Fruit fly (Drosophila melanogaster) whole organism: ENCODE data around the gene syd.

Source experiments
- CG8478 ChIP-seq: fragments of >200 bp; optimal IDR thresholded peaks from 2 replicates; lab custom pipeline; 2018; ENCODE audit warnings: inconsistent platforms
- Dll ChIP-seq: fragments of >200 bp; optimal IDR thresholded peaks from 2 replicates; lab custom pipeline; 2017
- EcR ChIP-seq, 2 experiments: fragments of >200 bp; optimal IDR thresholded peaks; 2 replicates each; lab custom pipeline; 2017; ENCODE audit warnings: missing biosample characterization in 2 of 2, missing genetic modification characterization in 2 of 2, missing genetic modification reagents in 2 of 2
- pan ChIP-seq: fragments of >200 bp; optimal IDR thresholded peaks from 2 replicates; lab custom pipeline; 2017
- psq ChIP-seq: fragments of >200 bp; optimal IDR thresholded peaks from 2 replicates; lab custom pipeline; 2017
- usp ChIP-seq: fragments of >200 bp; optimal IDR thresholded peaks from 2 replicates; lab custom pipeline; 2017; ENCODE audit warnings: missing biosample characterization, missing genetic modification characterization, mixed read lengths

Gene syd

dm6 chr3L:7894580-7894979, 41.3 kb downstream of the syd start, which contains the start of gene eIF4E5:
TSS of gene eIF4E5 (plus strand) at chr3L:7894880.
- no peak for TF ChIP-seq pan (lab: Kevin White, UChicago)
- TF ChIP-seq psq (lab: Kevin White, UChicago) = no peak
- TF ChIP-seq EcR (GFP tag; optimal IDR thresholded peaks at IDR 0.05; lab: Kevin White, UChicago) = no peak
- TF ChIP-seq CG8478 (lab: Kevin White, UChicago) = no peak
- no peak for TF ChIP-seq usp (GFP tag; lab: Kevin White, UChicago)
- TF ChIP-seq Dll (lab: Kevin White, UChicago) = no peak

dm6 chr3L:7893840-7894239, 42.1 kb downstream of the syd start:
- TF ChIP-seq EcR (GFP tag; optimal IDR thresholded peaks at IDR 0.05; lab: Kevin White, UChicago) (no peak), usp (GFP tag; lab: Kevin White, UChicago) (no peak), Dll (lab: Kevin White, UChicago) (no peak), psq (lab: Kevin White, UChicago) (no peak), CG8478 (lab: Kevin White, UChicago) (no peak), pan (lab: Kevin White, UChicago) (no peak)

dm6 chr3L:7890567-7890966, 45.4 kb downstream of the syd start:
- no peak for TF ChIP-seq pan (lab: Kevin White, UChicago)
- TF ChIP-seq usp (GFP tag; lab: Kevin White, UChicago) = no peak
- no peak for TF ChIP-seq EcR (GFP tag; optimal IDR thresholded peaks at IDR 0.05; lab: Kevin White, UChicago)
- no peak for TF ChIP-seq CG8478 (lab: Kevin White, UChicago)
- TF ChIP-seq Dll (lab: Kevin White, UChicago) = no peak
- no peak for TF ChIP-seq psq (lab: Kevin White, UChicago)

- TF ChIP-seq CG8478 (lab: Kevin White, UChicago) = no peak
- TF ChIP-seq usp (GFP tag; lab: Kevin White, UChicago) = no peak
- TF ChIP-seq EcR (GFP tag; optimal IDR thresholded peaks at IDR 0.05; lab: Kevin White, UChicago) = no peak
- no peak for TF ChIP-seq psq (lab: Kevin White, UChicago)
- TF ChIP-seq pan (lab: Kevin White, UChicago) = no peak
- TF ChIP-seq Dll (lab: Kevin White, UChicago) = no peak
Measured at dm6 chr3L:7889976-7890375, 45.9 kb downstream of the syd start.

dm6 chr3L:7883298-7883697, 52.6 kb downstream of the syd start:
- TF ChIP-seq pan (lab: Kevin White, UChicago) (no peak), CG8478 (lab: Kevin White, UChicago) (no peak)

dm6 chr3L:7882105-7882504, 53.8 kb downstream of the syd start:
- TF ChIP-seq psq (lab: Kevin White, UChicago) (no peak), EcR (GFP tag; optimal IDR thresholded peaks at IDR 0.05; lab: Kevin White, UChicago) (no peak), usp (GFP tag; lab: Kevin White, UChicago) (no peak), Dll (lab: Kevin White, UChicago) (no peak), CG8478 (lab: Kevin White, UChicago) (no peak), pan (lab: Kevin White, UChicago) (no peak)

- TF ChIP-seq EcR (GFP tag; optimal IDR thresholded peaks at IDR 0.05; lab: Kevin White, UChicago) (no peak), Dll (lab: Kevin White, UChicago) (no peak), pan (lab: Kevin White, UChicago) (no peak), CG8478 (lab: Kevin White, UChicago) (no peak), psq (lab: Kevin White, UChicago) (no peak), usp (GFP tag; lab: Kevin White, UChicago) (no peak)
Measured at dm6 chr3L:7881127-7881526, 54.8 kb downstream of the syd start.

- TF ChIP-seq CG8478 (lab: Kevin White, UChicago) (no peak), psq (lab: Kevin White, UChicago) (no peak), EcR (GFP tag; optimal IDR thresholded peaks at IDR 0.05; lab: Kevin White, UChicago) (no peak), Dll (lab: Kevin White, UChicago) (no peak), usp (GFP tag; lab: Kevin White, UChicago) (no peak), pan (lab: Kevin White, UChicago) (no peak)
Measured at dm6 chr3L:7879616-7880015, 56.3 kb downstream of the syd start.

dm6 chr3L:7877466-7877865, 58.5 kb downstream of the syd start:
- TF ChIP-seq usp (GFP tag; lab: Kevin White, UChicago) = no peak
- no peak for TF ChIP-seq Dll (lab: Kevin White, UChicago)
- TF ChIP-seq pan (lab: Kevin White, UChicago) = no peak
- TF ChIP-seq EcR (GFP tag; optimal IDR thresholded peaks at IDR 0.05; lab: Kevin White, UChicago) = no peak
- no peak for TF ChIP-seq psq (lab: Kevin White, UChicago)
- TF ChIP-seq CG8478 (lab: Kevin White, UChicago) = no peak

dm6 chr3L:7876367-7876703, 59.6 kb downstream of the syd start:
- TF ChIP-seq psq (lab: Kevin White, UChicago) = no peak
- TF ChIP-seq usp (GFP tag; lab: Kevin White, UChicago) = no peak
- TF ChIP-seq CG8478 (lab: Kevin White, UChicago) = no peak
- no peak for TF ChIP-seq pan (lab: Kevin White, UChicago)

dm6 chr3L:7875606-7876366, 60.1 kb downstream of the syd start:
- TF ChIP-seq CG8478 (lab: Kevin White, UChicago) (no peak), usp (GFP tag; lab: Kevin White, UChicago) (no peak), Dll (lab: Kevin White, UChicago) (no peak), pan (lab: Kevin White, UChicago) (no peak), psq (lab: Kevin White, UChicago) (no peak), EcR (GFP tag; optimal IDR thresholded peaks at IDR 0.05; lab: Kevin White, UChicago) (no peak)
